Worm (Caenorhabditis elegans): ENCODE data around the gene R74.8.

Gene R74.8

DNA sequence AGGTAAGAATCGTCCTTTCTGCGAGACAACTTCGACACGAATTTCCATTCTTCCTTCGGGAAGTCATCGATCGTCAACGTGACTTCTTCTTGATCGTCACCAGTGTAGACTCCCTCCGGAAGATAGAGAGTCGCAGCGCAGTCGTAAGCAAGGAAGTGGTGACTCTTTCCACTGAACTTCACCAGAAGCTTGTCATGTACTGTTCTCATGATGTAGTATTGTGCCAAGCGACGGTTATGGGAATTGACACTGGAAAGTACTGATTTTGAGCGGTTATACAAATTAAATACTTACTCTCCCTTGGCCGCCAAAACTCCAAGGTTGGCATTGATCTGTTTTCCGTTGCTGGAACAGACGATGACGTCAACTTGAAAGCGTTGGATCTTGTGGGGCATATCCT is 30.6 kb upstream of the R74.8 start:
- TF ChIP-seq flt-1 (GFP tag; IDR thresholded peaks at IDR 0.05): no peak
- no peak for TF ChIP-seq tra-4 (tag; optimal IDR thresholded peaks at IDR 0.05)
- TF ChIP-seq F13C5.2 (tag; optimal IDR thresholded peaks at IDR 0.05): no peak
- TF ChIP-seq aly-1 (tag; optimal IDR thresholded peaks at IDR 0.05): no peak
- TF ChIP-seq tbx-37 (GFP tag; conservative IDR thresholded peaks at IDR 0.05): no peak
- TF ChIP-seq ama-1 (optimal IDR thresholded peaks at IDR 0.05): no peak
- no peak for TF ChIP-seq B0310.2 (tag; optimal IDR thresholded peaks at IDR 0.05)
- TF ChIP-seq hmbx-1 (tag; optimal IDR thresholded peaks at IDR 0.05): no peak
- no peak for TF ChIP-seq ceh-36 (tag; optimal IDR thresholded peaks at IDR 0.05)
- TF ChIP-seq scrt-1 (GFP tag; IDR thresholded peaks at IDR 0.05): no peak
- TF ChIP-seq pes-1 (GFP tag; IDR thresholded peaks at IDR 0.05): no peak
- no peak for TF ChIP-seq hmg-4 (GFP tag; optimal IDR thresholded peaks at IDR 0.05)
- no peak for TF ChIP-seq hnd-1 (tag; optimal IDR thresholded peaks at IDR 0.05)

DNA sequence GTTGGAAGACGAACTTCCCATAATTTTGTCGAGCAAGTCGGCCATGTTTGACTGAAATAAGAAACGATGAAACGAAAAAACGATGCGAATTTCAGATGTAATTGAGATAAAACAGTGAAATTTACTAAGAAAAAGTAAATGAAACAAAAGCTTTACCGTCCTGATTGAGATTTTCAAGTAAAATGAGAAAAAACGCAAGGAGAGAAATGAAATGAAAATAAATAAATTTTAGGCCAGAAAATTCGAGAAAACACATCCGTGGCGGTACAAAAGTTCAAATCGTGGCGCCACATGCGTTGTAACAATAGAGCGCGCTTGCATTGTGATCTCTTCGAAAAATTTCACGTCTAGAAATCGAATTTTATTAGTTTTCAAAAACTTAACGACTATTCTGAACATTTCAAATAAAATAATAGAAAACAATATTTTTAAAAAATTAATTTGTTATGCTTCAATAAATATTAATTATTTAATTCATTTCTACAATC is 29.9 kb upstream of the R74.8 start, which contains the start of the genes hrde-1 and C16C10.13:
hrde-1 (minus strand) TSS at position 51 of the 488 bp plus-strand sequence.
C16C10.13 (plus strand) TSS at position 332 of the 488 bp plus-strand sequence.
- no peak for TF ChIP-seq pes-1 (GFP tag; IDR thresholded peaks at IDR 0.05)
- TF ChIP-seq hnd-1 (tag; optimal IDR thresholded peaks at IDR 0.05): no peak
- TF ChIP-seq tbx-11 (GFP tag; IDR thresholded peaks at IDR 0.05): no peak
- TF ChIP-seq sea-1 (GFP tag; conservative IDR thresholded peaks at IDR 0.05): no peak
- no peak for TF ChIP-seq ets-7 (tag; optimal IDR thresholded peaks at IDR 0.05)
- TF ChIP-seq tra-4 (tag; optimal IDR thresholded peaks at IDR 0.05): no peak
- no peak for TF ChIP-seq flt-1 (GFP tag; IDR thresholded peaks at IDR 0.05)
- no peak for TF ChIP-seq ceh-13 (GFP tag; optimal IDR thresholded peaks at IDR 0.05)
- TF ChIP-seq tbx-37 (GFP tag; conservative IDR thresholded peaks at IDR 0.05): no peak
- TF ChIP-seq aly-1 (tag; optimal IDR thresholded peaks at IDR 0.05): no peak
- TF ChIP-seq F13C5.2 (tag; optimal IDR thresholded peaks at IDR 0.05): no peak
- TF ChIP-seq ceh-36 (tag; optimal IDR thresholded peaks at IDR 0.05): no peak
- no peak for TF ChIP-seq hmbx-1 (tag; optimal IDR thresholded peaks at IDR 0.05)
- no peak for TF ChIP-seq ama-1 (optimal IDR thresholded peaks at IDR 0.05)
- no peak for TF ChIP-seq B0310.2 (tag; optimal IDR thresholded peaks at IDR 0.05)

DNA sequence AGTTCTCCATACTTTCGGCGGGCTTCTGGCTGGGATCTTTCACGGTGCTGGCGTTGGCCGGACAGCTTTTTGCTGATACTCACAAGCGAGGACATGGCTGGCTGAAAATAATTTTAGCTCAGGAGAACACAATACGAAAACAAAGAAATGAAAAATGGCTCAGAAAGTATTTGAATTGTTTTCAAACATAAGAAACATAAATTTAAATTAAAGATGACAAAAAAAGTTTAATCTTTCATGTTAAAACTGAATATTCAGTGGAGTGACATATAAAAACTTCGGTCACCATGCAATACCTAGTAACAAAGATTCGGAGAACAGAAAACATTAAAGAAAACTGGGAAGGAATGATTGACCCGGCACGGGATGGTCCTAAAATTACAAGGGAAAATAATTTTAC is 27.5 kb upstream of the R74.8 start, which contains the start of gene C16C10.2:
C16C10.2 (minus strand) TSS at position 101 of the 400 bp plus-strand sequence.
- no peak for TF ChIP-seq ets-7 (tag; optimal IDR thresholded peaks at IDR 0.05)
- no peak for TF ChIP-seq B0310.2 (tag; optimal IDR thresholded peaks at IDR 0.05)
- TF ChIP-seq scrt-1 (GFP tag; IDR thresholded peaks at IDR 0.05): no peak

DNA sequence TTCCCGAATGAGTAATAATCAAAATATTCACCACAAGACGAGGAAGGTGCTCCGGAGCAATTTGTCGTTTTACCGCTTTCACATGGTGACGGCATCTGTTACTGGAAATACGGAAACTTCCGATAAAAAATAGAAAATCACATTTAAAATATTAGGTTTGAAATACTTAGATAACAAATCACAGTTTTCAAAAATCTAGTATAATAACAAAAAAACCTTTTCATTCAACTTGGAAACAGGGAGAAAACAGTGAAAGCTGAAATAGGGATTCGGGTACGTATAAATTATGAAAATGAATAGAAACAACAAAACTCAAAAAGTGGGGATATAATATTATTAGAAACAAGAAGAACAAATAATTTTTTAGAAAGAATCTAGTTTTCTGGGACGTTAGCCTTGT is 24.7 kb upstream of the R74.8 start, which contains the start of gene C16C10.1:
C16C10.1 (minus strand) TSS at position 101 of the 400 bp plus-strand sequence.
- TF ChIP-seq ceh-13 (GFP tag; optimal IDR thresholded peaks at IDR 0.05) (no peak), hnd-1 (tag; optimal IDR thresholded peaks at IDR 0.05) (no peak)

DNA sequence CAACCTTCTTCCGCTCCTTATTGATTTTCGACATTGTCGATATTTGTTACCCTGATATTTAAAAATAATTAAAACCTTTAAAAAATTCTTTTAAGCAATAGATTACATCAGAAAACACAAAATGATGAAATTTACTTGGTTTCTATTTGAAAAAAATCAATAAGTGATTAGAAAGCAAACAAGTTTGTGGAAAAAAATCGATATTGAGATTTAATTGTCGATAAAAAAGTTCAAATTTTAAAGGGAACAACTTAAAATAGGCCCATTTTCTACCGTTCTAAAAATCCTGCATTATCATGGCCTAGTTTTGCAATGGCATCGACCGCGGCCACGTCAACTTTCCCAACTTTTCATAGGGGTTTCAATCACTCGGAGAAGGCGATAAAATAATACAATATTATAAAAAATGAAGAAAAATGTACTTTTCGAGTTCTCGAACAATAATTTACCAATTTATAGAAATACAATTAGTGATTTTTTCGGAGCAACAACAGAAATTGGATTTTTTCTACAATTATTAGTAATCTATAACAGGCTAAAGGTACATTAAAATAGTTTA is 19.2 kb upstream of the R74.8 start, which contains the start of gene lars-1:
lars-1 (minus strand) TSS at position 51 of the 559 bp plus-strand sequence.
- no peak for TF ChIP-seq scrt-1 (GFP tag; IDR thresholded peaks at IDR 0.05)
- no peak for TF ChIP-seq sea-1 (GFP tag; conservative IDR thresholded peaks at IDR 0.05)
- TF ChIP-seq B0310.2 (tag; optimal IDR thresholded peaks at IDR 0.05): no peak
- no peak for TF ChIP-seq hmbx-1 (tag; optimal IDR thresholded peaks at IDR 0.05)
- no peak for TF ChIP-seq ama-1 (optimal IDR thresholded peaks at IDR 0.05)
- no peak for TF ChIP-seq pes-1 (GFP tag; IDR thresholded peaks at IDR 0.05)
- TF ChIP-seq aly-1 (tag; optimal IDR thresholded peaks at IDR 0.05): no peak
- TF ChIP-seq F13C5.2 (tag; optimal IDR thresholded peaks at IDR 0.05): no peak
- TF ChIP-seq tra-4 (tag; optimal IDR thresholded peaks at IDR 0.05): no peak

DNA sequence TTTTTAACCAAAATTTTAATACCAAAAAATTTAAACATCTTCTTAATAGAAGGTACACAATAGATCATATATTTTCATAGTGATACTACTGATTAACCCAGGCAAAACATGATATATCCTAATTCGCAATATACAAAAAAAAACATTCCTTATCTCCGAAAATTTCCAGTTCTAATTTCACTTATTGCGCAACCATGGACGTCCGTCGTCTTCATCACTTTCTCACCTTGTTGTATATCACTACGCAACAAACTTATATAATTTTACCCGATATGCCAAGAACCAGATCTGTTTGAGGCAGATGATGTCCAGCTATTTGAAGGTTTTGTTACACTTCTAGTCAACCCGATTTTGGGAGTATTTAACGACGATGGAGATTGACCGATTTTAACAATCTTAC is 18.2 kb upstream of the R74.8 start, which contains the start of gene R74.2:
R74.2 (plus strand) TSS at position 316 of the 400 bp plus-strand sequence.
- TF ChIP-seq hnd-1 (tag; optimal IDR thresholded peaks at IDR 0.05) (no peak), tbx-11 (GFP tag; IDR thresholded peaks at IDR 0.05) (no peak), sea-1 (GFP tag; conservative IDR thresholded peaks at IDR 0.05) (no peak), ceh-13 (GFP tag; optimal IDR thresholded peaks at IDR 0.05) (no peak), ets-7 (tag; optimal IDR thresholded peaks at IDR 0.05) (no peak), B0310.2 (tag; optimal IDR thresholded peaks at IDR 0.05) (no peak), flt-1 (GFP tag; IDR thresholded peaks at IDR 0.05) (no peak)

DNA sequence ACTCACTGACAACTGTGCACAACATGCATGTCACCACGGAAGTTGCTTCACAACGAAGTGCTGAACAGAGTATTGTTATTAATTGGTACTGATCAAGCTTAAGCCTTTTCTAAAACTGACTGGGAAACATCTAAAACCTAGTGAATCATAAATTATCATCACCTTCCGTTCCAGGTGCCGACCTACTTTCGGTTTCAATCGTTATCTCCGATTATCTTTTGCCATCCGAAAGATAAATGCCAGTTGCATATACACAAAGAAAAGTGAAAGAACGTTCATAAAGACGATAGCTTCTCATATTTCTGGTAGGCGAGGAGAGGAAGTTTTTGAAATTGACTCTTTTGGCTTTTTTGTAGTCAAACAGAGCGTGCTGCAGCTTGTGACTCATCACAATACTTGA is 16.5 kb upstream of the R74.8 start:
- TF ChIP-seq ceh-13 (GFP tag; optimal IDR thresholded peaks at IDR 0.05) (no peak), sea-1 (GFP tag; conservative IDR thresholded peaks at IDR 0.05) (no peak), F13C5.2 (tag; optimal IDR thresholded peaks at IDR 0.05) (no peak), ama-1 (optimal IDR thresholded peaks at IDR 0.05) (no peak), scrt-1 (GFP tag; IDR thresholded peaks at IDR 0.05) (no peak), hmg-4 (GFP tag; optimal IDR thresholded peaks at IDR 0.05) (no peak), hmbx-1 (tag; optimal IDR thresholded peaks at IDR 0.05) (no peak), tra-4 (tag; optimal IDR thresholded peaks at IDR 0.05) (no peak), flt-1 (GFP tag; IDR thresholded peaks at IDR 0.05) (no peak), B0310.2 (tag; optimal IDR thresholded peaks at IDR 0.05) (no peak), aly-1 (tag; optimal IDR thresholded peaks at IDR 0.05) (no peak), tbx-37 (GFP tag; conservative IDR thresholded peaks at IDR 0.05) (no peak), pes-1 (GFP tag; IDR thresholded peaks at IDR 0.05) (no peak), hnd-1 (tag; optimal IDR thresholded peaks at IDR 0.05) (no peak), ets-7 (tag; optimal IDR thresholded peaks at IDR 0.05) (no peak), ceh-36 (tag; optimal IDR thresholded peaks at IDR 0.05) (no peak), tbx-11 (GFP tag; IDR thresholded peaks at IDR 0.05) (no peak)

DNA sequence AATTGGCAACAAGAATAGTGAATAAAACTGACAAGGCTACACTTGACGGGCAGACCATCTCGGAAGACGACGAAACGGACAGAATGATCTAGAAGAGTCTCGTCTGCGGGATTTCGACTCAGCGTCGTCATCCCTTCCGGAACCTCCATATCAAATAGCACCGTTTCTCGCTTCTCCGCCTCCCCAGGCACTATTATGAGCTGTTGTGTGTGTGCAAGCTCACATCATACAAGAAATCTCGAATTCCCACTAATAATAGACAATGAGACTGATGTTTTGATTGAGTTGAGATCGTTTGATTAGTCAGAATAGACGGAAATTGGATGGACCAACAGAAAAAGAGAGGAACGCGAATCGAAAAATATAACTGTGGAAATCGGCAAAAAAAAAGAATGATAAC is 15.8 kb upstream of the R74.8 start, which contains the start of gene spp-28:
spp-28 (minus strand) TSS at position 101 of the 400 bp plus-strand sequence.
- TF ChIP-seq hnd-1 (tag; optimal IDR thresholded peaks at IDR 0.05) (no peak), tbx-37 (GFP tag; conservative IDR thresholded peaks at IDR 0.05) (no peak), sea-1 (GFP tag; conservative IDR thresholded peaks at IDR 0.05) (no peak), hmbx-1 (tag; optimal IDR thresholded peaks at IDR 0.05) (no peak), ama-1 (optimal IDR thresholded peaks at IDR 0.05) (no peak), scrt-1 (GFP tag; IDR thresholded peaks at IDR 0.05) (no peak), ets-7 (tag; optimal IDR thresholded peaks at IDR 0.05) (no peak), flt-1 (GFP tag; IDR thresholded peaks at IDR 0.05) (no peak), tra-4 (tag; optimal IDR thresholded peaks at IDR 0.05) (no peak), hmg-4 (GFP tag; optimal IDR thresholded peaks at IDR 0.05) (no peak), tbx-11 (GFP tag; IDR thresholded peaks at IDR 0.05) (no peak), F13C5.2 (tag; optimal IDR thresholded peaks at IDR 0.05) (no peak), aly-1 (tag; optimal IDR thresholded peaks at IDR 0.05) (no peak), B0310.2 (tag; optimal IDR thresholded peaks at IDR 0.05) (no peak), pes-1 (GFP tag; IDR thresholded peaks at IDR 0.05) (no peak), ceh-13 (GFP tag; optimal IDR thresholded peaks at IDR 0.05) (no peak), ceh-36 (tag; optimal IDR thresholded peaks at IDR 0.05) (no peak)

All from whole organism, early embryonic.